Fruit fly (Drosophila melanogaster) whole organism, adult: Measurements from ENCODE around the gene Dyrk3.

Experiments used
- CG14711 ChIP-seq: fragments of 200-800 bp; sonication (Bioruptor generic); optimal IDR thresholded peaks from 2 replicates; lab custom pipeline; 2018; ENCODE audit warnings: missing biosample characterization, mild to moderate bottlenecking, missing genetic modification characterization, moderate library complexity
- CG33017 ChIP-seq: fragments of 200-800 bp; sonication (Bioruptor generic); optimal IDR thresholded peaks from 2 replicates; lab custom pipeline; 2018; ENCODE audit warnings: missing biosample characterization, mild to moderate bottlenecking, missing genetic modification characterization, moderate library complexity
- Hr96 ChIP-seq: fragments of 200-800 bp; sonication (Bioruptor generic); optimal IDR thresholded peaks from 2 replicates; lab custom pipeline; 2016; ENCODE audit warnings: missing biosample characterization, missing genetic modification characterization
- cic ChIP-seq: fragments of 200-800 bp; sonication (Bioruptor generic); optimal IDR thresholded peaks from 2 replicates; lab custom pipeline; 2017; ENCODE audit warnings: missing biosample characterization, mild to moderate bottlenecking, missing genetic modification characterization, moderate library complexity
- kay ChIP-seq: fragments of 200-800 bp; sonication (Bioruptor generic); peaks from one replicate; lab custom pipeline; 2016; ENCODE audit warnings: missing biosample characterization, missing genetic modification characterization, borderline replicate concordance
- tj ChIP-seq: fragments of 200-800 bp; sonication (Bioruptor generic); optimal IDR thresholded peaks from 3 replicates; lab custom pipeline; 2017; ENCODE audit warnings: missing biosample characterization, mild to moderate bottlenecking, missing genetic modification characterization, moderate library complexity
- toe ChIP-seq: fragments of 200-800 bp; sonication (Bioruptor generic); optimal IDR thresholded peaks from 2 replicates; lab custom pipeline; 2016; ENCODE audit warnings: missing biosample characterization, missing genetic modification characterization

dm6 chr4:1199178-1199577 is 31.3 kb downstream of the Dyrk3 start:
- TF ChIP-seq tj (GFP tag; lab: Kevin White, UChicago) (no peak), kay (GFP tag; lab: Kevin White, UChicago) (peak; percentile 96), cic (peak; percentile 26), toe (no peak), CG33017 (no peak), CG14711 (no peak), Hr96 (GFP tag; lab: Kevin White, UChicago) (no peak)
